Fruit fly (Drosophila melanogaster): ENCODE measurements around the gene CARPB.
A peak's percentile ranks its signal among the peaks of the same experiment; 100 is the strongest.

dm6 chrX:9742084-9742483, 40.9 kb upstream of the CARPB start:
- TF ChIP-seq psq (GFP tag; optimal IDR thresholded peaks at IDR 0.05) (peak; percentile 6), HLH106 (tag; optimal IDR thresholded peaks at IDR 0.05) (peak; percentile 39), fru (GFP tag; optimal IDR thresholded peaks at IDR 0.05) (no peak), usp (GFP tag; optimal IDR thresholded peaks at IDR 0.05) (no peak)
